Worm (Caenorhabditis elegans) whole organism, late embryonic: ENCODE measurements around the gene F43H9.4.

ENCODE experiments used
- C08G9.2 ChIP-seq: sonication (generic microtip); optimal IDR thresholded peaks from 2 replicates; lab custom pipeline; 2016; ENCODE audit warnings: mild to moderate bottlenecking, missing genetic modification characterization, moderate library complexity, missing compliant biosample characterization
- K09A11.1 ChIP-seq: sonication (generic microtip); optimal IDR thresholded peaks from 2 replicates; lab custom pipeline; 2017; ENCODE audit warnings: antibody characterized with exemption, mild to moderate bottlenecking, missing genetic modification characterization, missing compliant biosample characterization; ENCODE audit not compliant: insufficient read depth
- ahr-1 ChIP-seq: sonication (generic microtip); optimal IDR thresholded peaks from 2 replicates; lab custom pipeline; 2016; ENCODE audit warnings: missing genetic modification characterization, missing compliant biosample characterization
- ama-1 ChIP-seq: fragments of 150-350 bp; optimal IDR thresholded peaks from 2 replicates; lab custom pipeline; 2014
- ceh-14 ChIP-seq: sonication (generic microtip); optimal IDR thresholded peaks from 2 replicates; lab custom pipeline; 2016; ENCODE audit warnings: missing genotype, missing genetic modification characterization, missing compliant biosample characterization
- ceh-18 ChIP-seq: sonication (generic microtip); optimal IDR thresholded peaks from 2 replicates; lab custom pipeline; 2016; ENCODE audit warnings: missing genetic modification characterization, missing compliant biosample characterization
- ceh-2 ChIP-seq: sonication (generic microtip); optimal IDR thresholded peaks from 2 replicates; lab custom pipeline; 2016; ENCODE audit warnings: missing genotype, missing genetic modification characterization, missing compliant biosample characterization
- ceh-34 ChIP-seq: sonication (generic microtip); optimal IDR thresholded peaks from 2 replicates; lab custom pipeline; 2016; ENCODE audit warnings: mild to moderate bottlenecking, missing genetic modification characterization, missing compliant biosample characterization
- ceh-45 ChIP-seq: fragments of 200-800 bp; sonication (Bioruptor generic); IDR thresholded peaks from 2 replicates; pipeline ENCODE4 v1.3.6; 2022; ENCODE audit warnings: missing genetic modification reagents, missing genetic modification characterization, missing compliant biosample characterization
- ceh-6 ChIP-seq: fragments of 200-800 bp; sonication (Bioruptor generic); optimal IDR thresholded peaks from 2 replicates; lab custom pipeline; 2018; ENCODE audit warnings: mild to moderate bottlenecking, missing genetic modification characterization, missing compliant biosample characterization
- elt-2 ChIP-seq: sonication (generic microtip); optimal IDR thresholded peaks from 2 replicates; lab custom pipeline; 2016; ENCODE audit warnings: missing genetic modification reagents, missing genetic modification characterization, missing compliant biosample characterization
- elt-4 ChIP-seq: sonication (generic microtip); optimal IDR thresholded peaks from 2 replicates; lab custom pipeline; 2016; ENCODE audit warnings: missing genetic modification characterization, missing compliant biosample characterization
- eyg-1 ChIP-seq: sonication (generic microtip); optimal IDR thresholded peaks from 2 replicates; lab custom pipeline; 2016; ENCODE audit warnings: missing genotype, missing genetic modification characterization, missing compliant biosample characterization
- fax-1 ChIP-seq: sonication (generic microtip); optimal IDR thresholded peaks from 2 replicates; lab custom pipeline; 2016; ENCODE audit warnings: missing genotype, missing genetic modification characterization, missing compliant biosample characterization
- gmeb-2 ChIP-seq: sonication (generic microtip); optimal IDR thresholded peaks from 2 replicates; lab custom pipeline; 2016; ENCODE audit warnings: missing genetic modification characterization, inconsistent platforms, missing compliant biosample characterization
- hlh-13 ChIP-seq: fragments of 200-800 bp; sonication (Bioruptor generic); optimal IDR thresholded peaks from 2 replicates; lab custom pipeline; 2018; ENCODE audit warnings: mild to moderate bottlenecking, missing genetic modification characterization, missing compliant biosample characterization
- hlh-15 ChIP-seq: sonication (generic microtip); optimal IDR thresholded peaks from 2 replicates; lab custom pipeline; 2016; ENCODE audit warnings: missing genetic modification characterization, missing compliant biosample characterization
- hlh-30 ChIP-seq: sonication (generic microtip); optimal IDR thresholded peaks from 2 replicates; lab custom pipeline; 2017; ENCODE audit warnings: antibody characterized with exemption, missing genetic modification characterization, missing compliant biosample characterization; ENCODE audit not compliant: insufficient read depth
- lin-11 ChIP-seq: fragments of 200-800 bp; sonication (Bioruptor generic); optimal IDR thresholded peaks from 2 replicates; lab custom pipeline; 2018; ENCODE audit warnings: mild to moderate bottlenecking, missing genetic modification characterization, missing compliant biosample characterization
- madf-2 ChIP-seq: sonication (generic microtip); optimal IDR thresholded peaks from 2 replicates; lab custom pipeline; 2017; ENCODE audit warnings: missing genetic modification characterization, missing compliant biosample characterization
- npax-4 ChIP-seq: sonication (generic microtip); optimal IDR thresholded peaks from 2 replicates; lab custom pipeline; 2016; ENCODE audit warnings: missing genetic modification characterization, missing compliant biosample characterization
- pat-9 ChIP-seq: fragments of 200-800 bp; sonication (Bioruptor generic); optimal IDR thresholded peaks from 2 replicates; lab custom pipeline; 2018; ENCODE audit warnings: mild to moderate bottlenecking, missing genetic modification characterization, moderate library complexity, missing compliant biosample characterization
- pha-2 ChIP-seq: sonication (generic microtip); optimal IDR thresholded peaks from 2 replicates; lab custom pipeline; 2017; ENCODE audit warnings: mild to moderate bottlenecking, missing genetic modification characterization, missing compliant biosample characterization
- pha-4 ChIP-seq: fragments of 150-350 bp; optimal IDR thresholded peaks from 2 replicates; lab custom pipeline; 2018; ENCODE audit warnings: missing biosample characterization, missing genetic modification reagents, missing genetic modification characterization
- pqm-1 ChIP-seq: sonication (generic microtip); optimal IDR thresholded peaks from 2 replicates; lab custom pipeline; 2016; ENCODE audit warnings: missing genetic modification characterization, missing compliant biosample characterization
- tbx-7 ChIP-seq: sonication (generic microtip); optimal IDR thresholded peaks from 2 replicates; lab custom pipeline; 2016; ENCODE audit warnings: missing genotype, missing genetic modification characterization, missing compliant biosample characterization
- unc-42 ChIP-seq: sonication (generic microtip); optimal IDR thresholded peaks from 2 replicates; lab custom pipeline; 2016; ENCODE audit warnings: missing genotype, missing genetic modification characterization, missing compliant biosample characterization

The F43H9.4 gene

DNA sequence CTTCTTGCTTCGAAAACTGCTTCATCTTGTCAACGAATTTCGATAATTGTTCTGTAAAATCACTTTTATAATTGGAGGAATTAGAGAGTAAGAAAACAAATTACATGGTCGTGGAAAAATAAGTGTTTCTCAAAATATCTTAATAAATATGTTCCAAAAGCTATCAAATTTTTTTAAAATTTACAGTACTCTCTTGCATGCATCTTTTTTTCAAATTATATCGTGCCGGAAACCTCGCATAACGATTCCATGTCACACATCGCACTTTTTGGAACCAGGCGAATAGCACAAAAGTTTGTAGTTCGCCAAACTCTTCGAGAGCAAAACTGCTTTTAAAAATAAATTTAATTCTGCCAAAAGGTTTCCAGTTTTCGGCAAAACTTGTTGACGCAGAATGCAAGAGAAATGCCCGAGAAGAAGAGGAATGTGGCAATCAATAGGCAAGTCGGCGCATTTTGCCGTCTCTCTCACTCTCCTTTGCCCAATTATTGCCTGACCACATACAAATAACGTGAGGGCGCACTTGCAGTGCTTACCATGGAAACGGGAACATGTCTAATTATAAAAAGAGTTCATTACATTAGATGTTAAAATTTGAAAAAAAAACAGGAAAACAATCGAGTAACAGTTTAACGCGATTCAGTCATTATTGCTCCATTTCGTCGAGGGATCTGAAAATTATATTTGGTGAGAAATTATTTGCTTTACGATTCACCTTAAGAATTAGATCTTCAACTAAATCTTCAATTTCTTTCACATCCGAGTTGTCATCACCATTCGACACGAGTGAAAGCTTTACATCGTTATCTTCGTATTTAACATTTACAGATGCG lies 18.8 kb upstream of the F43H9.4 start, which contains the start of gene Y97E10AR.3:
Gene Y97E10AR.3, minus strand, starts transcription at position 51 of the 833 bp plus-strand sequence.
- TF ChIP-seq ahr-1 (tag; lab: Kevin White, UChicago) (no peak), unc-42 (peak; percentile 21)
- TF ChIP-seq, all 69 proteins: peak for 1

DNA sequence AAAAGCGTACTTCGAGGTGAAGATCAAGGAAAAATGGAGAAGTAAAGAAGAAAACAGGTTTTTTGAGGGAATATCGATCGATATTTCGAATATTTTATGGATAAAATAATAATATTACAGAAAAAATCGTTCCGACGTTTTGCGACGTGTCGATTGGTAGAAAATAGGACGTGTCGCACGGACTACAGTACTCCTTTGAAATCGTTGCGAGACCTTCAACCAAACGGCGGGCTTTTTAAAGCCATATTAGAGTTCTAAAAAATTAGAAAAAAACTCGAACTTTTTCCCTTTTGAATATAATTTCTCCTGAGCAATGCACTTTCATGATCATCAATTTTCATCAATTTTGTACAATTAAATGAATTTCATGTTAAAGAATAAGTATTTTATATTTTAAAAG lies 16.4 kb upstream of the F43H9.4 start, which contains the start of gene Y97E10AR.4:
Gene Y97E10AR.4, minus strand, starts transcription at position 131 of the 400 bp plus-strand sequence.
- TF ChIP-seq elt-4 (tag; lab: Kevin White, UChicago) (no peak), C08G9.2 (tag; lab: Kevin White, UChicago) (no peak), K09A11.1 (tag; lab: Kevin White, UChicago) (no peak), lin-11 (no peak), pha-4 (no peak), npax-4 (tag; lab: Kevin White, UChicago) (no peak), ceh-45 (GFP tag; lab: Robert Waterston, UW) (no peak), hlh-30 (no peak), hlh-13 (GFP tag; lab: Kevin White, UChicago) (no peak), madf-2 (tag; lab: Kevin White, UChicago) (no peak), ceh-6 (GFP tag; lab: Kevin White, UChicago) (no peak), fax-1 (tag; lab: Kevin White, UChicago) (no peak), pha-2 (no peak), gmeb-2 (tag; lab: Kevin White, UChicago) (no peak), hlh-15 (tag; lab: Kevin White, UChicago) (no peak), ceh-34 (no peak), elt-2 (no peak), pat-9 (no peak), ceh-2 (tag; lab: Kevin White, UChicago) (no peak)
- TF ChIP-seq, all 69 proteins: peak for 0

DNA sequence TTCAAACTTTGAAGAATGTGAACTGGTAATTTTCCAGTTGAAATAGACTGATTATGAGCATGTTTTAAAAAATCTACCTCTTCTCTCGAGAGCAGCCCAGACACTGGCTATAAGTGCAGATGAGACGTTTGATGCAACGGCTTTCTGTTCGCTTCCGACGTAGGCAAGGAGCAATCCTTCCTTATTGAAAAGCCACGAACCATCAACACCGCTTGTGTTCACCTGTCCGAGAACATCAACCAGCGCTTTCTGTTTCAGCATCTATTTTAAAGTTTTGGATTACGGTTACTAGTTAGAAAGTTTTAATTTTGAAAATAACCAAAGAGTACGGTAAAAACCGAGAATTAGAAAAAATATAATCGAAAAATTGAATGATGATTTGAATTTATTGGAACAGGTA lies 15.7 kb upstream of the F43H9.4 start, which contains the start of gene lmtr-2:
Gene lmtr-2, minus strand, starts transcription at position 261 of the 400 bp plus-strand sequence.
- no peak for TF ChIP-seq pat-9
- peak; percentile 33 for TF ChIP-seq ama-1

DNA sequence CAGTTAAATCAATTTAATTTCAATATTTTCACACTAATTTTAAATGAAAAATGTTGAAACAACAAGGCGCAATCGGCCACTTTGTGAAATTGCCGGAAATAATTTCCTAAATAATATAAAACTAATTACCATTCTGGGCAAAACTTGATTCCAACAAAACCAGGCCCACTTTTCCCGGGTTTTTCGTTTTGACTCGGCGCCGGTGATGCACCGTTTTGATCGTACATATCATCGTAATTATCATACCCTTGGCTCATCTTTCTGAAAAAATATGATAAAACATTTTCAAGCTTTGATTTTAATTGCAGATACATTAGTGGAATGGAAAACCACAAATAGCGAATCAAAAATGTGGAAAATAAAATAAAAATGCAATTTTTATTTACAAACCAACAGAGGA lies 14.5 kb upstream of the F43H9.4 start, which contains the start of gene rpb-9:
Gene rpb-9, minus strand, starts transcription at position 314 of the 400 bp plus-strand sequence.
- TF ChIP-seq pqm-1 (tag; lab: Kevin White, UChicago) (no peak), ama-1 (no peak), eyg-1 (tag; lab: Kevin White, UChicago) (no peak), ceh-14 (tag; lab: Kevin White, UChicago) (no peak)
- TF ChIP-seq, all 69 proteins: peak for 0

DNA sequence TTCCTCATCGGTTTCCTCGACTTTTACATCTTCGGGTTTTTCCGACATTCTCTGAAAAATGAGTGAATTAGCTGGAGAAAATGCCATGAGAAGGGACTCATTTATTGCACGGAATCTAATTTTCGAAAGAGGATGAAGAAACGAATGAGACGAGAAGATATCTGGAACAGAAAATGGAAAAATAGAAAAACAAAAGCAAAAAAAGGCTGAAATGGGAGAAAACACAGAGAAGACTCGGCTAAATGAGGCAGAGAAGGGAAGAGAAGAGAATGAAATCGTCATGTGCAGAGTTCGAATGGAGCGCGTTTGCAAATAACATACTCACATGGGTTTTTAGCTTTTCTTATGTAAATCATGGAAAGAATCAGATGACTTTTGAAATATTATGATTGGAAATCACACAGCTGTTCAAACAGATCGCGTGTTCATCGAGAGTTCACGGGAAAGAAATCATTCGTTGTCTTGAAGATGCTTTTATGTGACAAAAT lies 12.6 kb upstream of the F43H9.4 start, which contains the start of gene Y97E10AR.6:
Gene Y97E10AR.6, minus strand, starts transcription at position 51 of the 488 bp plus-strand sequence.
- TF ChIP-seq hlh-30 (peak; percentile 90), madf-2 (tag; lab: Kevin White, UChicago) (no peak), unc-42 (peak; percentile 30)

DNA sequence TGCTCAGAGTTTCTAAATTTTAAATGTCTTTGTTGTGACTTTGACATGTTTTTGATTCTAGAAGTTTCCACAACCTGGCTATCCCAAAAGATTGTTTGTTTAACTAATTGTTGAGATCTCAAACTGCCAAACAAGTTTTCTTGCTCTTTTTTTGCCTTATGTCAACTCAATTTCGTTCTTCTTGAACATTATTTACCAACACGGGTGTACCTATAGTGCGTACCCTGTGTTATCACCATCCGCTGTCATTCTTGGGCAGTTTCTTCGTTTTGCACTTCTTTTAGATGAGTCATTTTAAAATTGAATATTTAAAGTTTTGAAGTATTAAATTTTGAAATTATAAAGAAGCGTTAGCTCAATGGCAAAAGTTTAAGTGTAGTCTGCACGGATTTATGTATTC lies 9.6 kb upstream of the F43H9.4 start, which contains the start of gene sptl-2:
Gene sptl-2, plus strand, starts transcription at position 280 of the 400 bp plus-strand sequence.
- TF ChIP-seq ceh-6 (GFP tag; lab: Kevin White, UChicago), result no peak
- TF ChIP-seq tbx-7 (tag; lab: Kevin White, UChicago), result no peak
- no peak for TF ChIP-seq lin-11

DNA sequence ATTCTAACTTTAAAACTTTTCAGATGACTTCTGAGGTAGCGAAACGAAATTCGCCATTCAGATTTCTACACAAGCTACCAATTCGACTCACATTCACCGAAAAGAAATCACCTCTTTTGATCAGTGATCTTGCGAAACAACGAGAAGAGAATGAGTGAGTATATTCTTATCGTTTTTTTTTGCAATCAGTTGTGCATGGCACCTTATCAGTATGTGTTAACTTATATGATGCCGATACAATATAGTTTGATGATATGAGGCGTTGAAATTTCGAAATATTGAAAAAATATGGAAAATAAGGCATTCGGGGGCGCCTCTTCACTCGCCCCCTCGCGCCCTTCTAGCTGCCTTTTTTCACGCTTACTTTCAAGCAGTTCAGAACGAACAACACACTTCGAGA lies 8.6 kb upstream of the F43H9.4 start:
- TF ChIP-seq elt-2 (peak; percentile 97), ceh-18 (tag; lab: Kevin White, UChicago) (no peak)
